Worm (Caenorhabditis elegans) whole organism, L1 larva: ENCODE results near the gene sri-66.

ENCODE experiments used
- ceh-88 ChIP-seq: fragments of 200-800 bp; sonication (Bioruptor generic); IDR thresholded peaks from 2 replicates; pipeline ENCODE4 v1.3.6; 2022; ENCODE audit warnings: missing genetic modification characterization, missing compliant biosample characterization
- dpl-1 ChIP-seq, 3 experiments: fragments of 150-350 bp in 2 of 3; sonication (generic microtip) in 1 of 3; optimal IDR thresholded peaks; 2 replicates each; lab custom pipeline; 2014 to 2017; ENCODE audit warnings: missing biosample characterization in 3 of 3, missing genetic modification characterization in 3 of 3, missing genetic modification reagents in 3 of 3
- fkh-10 ChIP-seq: sonication (generic microtip); optimal IDR thresholded peaks from 2 replicates; lab custom pipeline; 2017; ENCODE audit warnings: missing biosample characterization, missing genetic modification reagents, missing genetic modification characterization
- nhr-237 ChIP-seq: fragments of 150-350 bp; optimal IDR thresholded peaks from 2 replicates; lab custom pipeline; 2014; ENCODE audit warnings: missing biosample characterization, missing genetic modification characterization
- nhr-77 ChIP-seq: fragments of 150-350 bp; optimal IDR thresholded peaks from 2 replicates; lab custom pipeline; 2014; ENCODE audit warnings: missing biosample characterization, missing genetic modification characterization
- tbx-2 ChIP-seq: sonication (generic microtip); optimal IDR thresholded peaks from 2 replicates; lab custom pipeline; 2016; ENCODE audit warnings: missing genetic modification characterization, missing compliant biosample characterization
- ztf-11 ChIP-seq, 2 experiments: sonication (generic microtip); optimal IDR thresholded peaks; 2 replicates each; lab custom pipeline; 2016 to 2017; ENCODE audit warnings: missing genetic modification characterization in 2 of 2, missing biosample characterization in 1 of 2, missing compliant biosample characterization in 1 of 2

- TF ChIP-seq ceh-88, result no peak
- no peak for TF ChIP-seq nhr-237 (tag; lab: Kevin White, UChicago)
- no peak for TF ChIP-seq ztf-11 (tag; optimal IDR thresholded peaks at IDR 0.05; lab: Kevin White, UChicago)
- TF ChIP-seq fkh-10 (GFP tag; lab: Kevin White, UChicago), result no peak
- no peak for TF ChIP-seq tbx-2 (tag; lab: Kevin White, UChicago)
- no peak for TF ChIP-seq dpl-1 (GFP tag; optimal IDR thresholded peaks at IDR 0.05; lab: Kevin White, UChicago)
- TF ChIP-seq nhr-77 (tag; lab: Kevin White, UChicago), result no peak
Measured at ce11 chrV:17071578-17071977, 11.5 kb downstream of the sri-66 start, which contains the start of gene srbc-14.
